Worm (Caenorhabditis elegans) whole organism, L1 larva: Measurements from ENCODE around the gene srg-27.

Experiments
- C04F5.9 ChIP-seq: sonication (generic microtip); optimal IDR thresholded peaks from 2 replicates; lab custom pipeline; 2016; ENCODE audit warnings: missing genetic modification characterization, missing compliant biosample characterization
- aha-1 ChIP-seq: fragments of 150-350 bp; optimal IDR thresholded peaks from 2 replicates; lab custom pipeline; 2014; ENCODE audit warnings: missing biosample characterization, missing genetic modification characterization
- ama-1 ChIP-seq: fragments of 150-350 bp; optimal IDR thresholded peaks from 2 replicates; lab custom pipeline; 2014
- ceh-63 ChIP-seq: fragments of 200-800 bp; sonication (Bioruptor generic); optimal IDR thresholded peaks from 2 replicates; lab custom pipeline; 2018; ENCODE audit warnings: mild to moderate bottlenecking, missing genetic modification characterization, missing compliant biosample characterization
- ceh-82 ChIP-seq, 3 experiments: fragments of 150-350 bp in 1 of 3; sonication (generic microtip) in 2 of 3; optimal IDR thresholded peaks; 2 replicates each; lab custom pipeline; 2014 to 2017; ENCODE audit warnings: missing biosample characterization in 3 of 3, missing genetic modification characterization in 3 of 3
- ces-1 ChIP-seq: fragments of 150-350 bp; optimal IDR thresholded peaks from 2 replicates; lab custom pipeline; 2014; ENCODE audit warnings: missing biosample characterization, missing genetic modification reagents, missing genetic modification characterization
- dpl-1 ChIP-seq, 3 experiments: fragments of 150-350 bp in 2 of 3; sonication (generic microtip) in 1 of 3; optimal IDR thresholded peaks; 2 replicates each; lab custom pipeline; 2014 to 2017; ENCODE audit warnings: missing biosample characterization in 3 of 3, missing genetic modification characterization in 3 of 3, missing genetic modification reagents in 3 of 3
- dsc-1 ChIP-seq: sonication (generic microtip); optimal IDR thresholded peaks from 2 replicates; lab custom pipeline; 2016; ENCODE audit warnings: mild to moderate bottlenecking, missing genetic modification characterization, missing compliant biosample characterization
- efl-3 ChIP-seq: fragments of 200-800 bp; sonication (Bioruptor generic); optimal IDR thresholded peaks from 2 replicates; lab custom pipeline; 2018; ENCODE audit warnings: mild to moderate bottlenecking, missing genetic modification characterization, missing compliant biosample characterization
- elt-3 ChIP-seq, 6 experiments: fragments of 150-350 bp in 1 of 6; sonication (generic microtip); optimal IDR thresholded peaks; 2 replicates each; lab custom pipeline; 2017 to 2018; ENCODE audit warnings: missing biosample characterization in 6 of 6, missing genetic modification characterization in 6 of 6, inconsistent platforms in 1 of 6
- ets-5 ChIP-seq: fragments of 200-800 bp; sonication (Bioruptor generic); IDR thresholded peaks from 2 replicates; pipeline ENCODE4 v1.3.6; 2022; ENCODE audit warnings: missing genetic modification characterization, missing compliant biosample characterization
- fkh-10 ChIP-seq: sonication (generic microtip); optimal IDR thresholded peaks from 2 replicates; lab custom pipeline; 2017; ENCODE audit warnings: missing biosample characterization, missing genetic modification reagents, missing genetic modification characterization
- fkh-4 ChIP-seq: sonication (generic microtip); optimal IDR thresholded peaks from 2 replicates; lab custom pipeline; 2016; ENCODE audit warnings: missing compliant biosample characterization, missing genetic modification characterization, borderline replicate concordance
- fkh-8 ChIP-seq: sonication (generic microtip); optimal IDR thresholded peaks from 2 replicates; lab custom pipeline; 2016; ENCODE audit warnings: mild to moderate bottlenecking, missing genetic modification characterization, missing compliant biosample characterization
- hlh-17 ChIP-seq: fragments of 200-800 bp; sonication (Bioruptor generic); optimal IDR thresholded peaks from 2 replicates; lab custom pipeline; 2018; ENCODE audit warnings: missing genetic modification characterization, mild to moderate bottlenecking, missing compliant biosample characterization, moderate library complexity, borderline replicate concordance
- hpl-2 ChIP-seq: fragments of 150-350 bp; optimal IDR thresholded peaks from 2 replicates; lab custom pipeline; 2014; ENCODE audit warnings: missing biosample characterization, missing genetic modification reagents, missing genetic modification characterization
- irx-1 ChIP-seq: sonication (generic microtip); optimal IDR thresholded peaks from 2 replicates; lab custom pipeline; 2016; ENCODE audit warnings: missing genetic modification characterization, missing compliant biosample characterization
- lin-13 ChIP-seq: fragments of 150-350 bp; optimal IDR thresholded peaks from 2 replicates; lab custom pipeline; 2014; ENCODE audit warnings: missing biosample characterization, missing genetic modification reagents, missing genetic modification characterization
- lin-14 ChIP-seq: fragments of 200-800 bp; sonication (Bioruptor generic); optimal IDR thresholded peaks from 2 replicates; lab custom pipeline; 2018; ENCODE audit warnings: mild to moderate bottlenecking, missing genetic modification characterization, moderate library complexity, missing compliant biosample characterization
- lin-35 ChIP-seq, 2 experiments: fragments of 150-350 bp; optimal IDR thresholded peaks; 2 replicates each; lab custom pipeline; 2014; ENCODE audit warnings: missing biosample characterization in 2 of 2, missing genetic modification characterization in 2 of 2, missing genetic modification reagents in 2 of 2
- lin-39 ChIP-seq: fragments of 150-350 bp; optimal IDR thresholded peaks from 2 replicates; lab custom pipeline; 2014; ENCODE audit warnings: missing biosample characterization, missing genetic modification reagents, missing genetic modification characterization
- mef-2 ChIP-seq: fragments of 150-350 bp; optimal IDR thresholded peaks from 2 replicates; lab custom pipeline; 2014; ENCODE audit warnings: missing biosample characterization, missing genetic modification characterization
- nhr-12 ChIP-seq: sonication (generic microtip); optimal IDR thresholded peaks from 2 replicates; lab custom pipeline; 2017; ENCODE audit warnings: missing biosample characterization, missing genetic modification characterization
- nhr-19 ChIP-seq: fragments of 200-800 bp; sonication (Bioruptor generic); conservative IDR thresholded peaks from 2 replicates; pipeline ENCODE4 v1.3.6; 2022; ENCODE audit warnings: missing genetic modification characterization, missing compliant biosample characterization
- nhr-47 ChIP-seq: sonication (generic microtip); optimal IDR thresholded peaks from 2 replicates; lab custom pipeline; 2016; ENCODE audit warnings: mild to moderate bottlenecking, missing genetic modification characterization, moderate library complexity, missing compliant biosample characterization
- nhr-71 ChIP-seq: sonication (generic microtip); optimal IDR thresholded peaks from 2 replicates; lab custom pipeline; 2016; ENCODE audit warnings: mild to moderate bottlenecking, missing genetic modification characterization, moderate library complexity, missing compliant biosample characterization
- nhr-85 ChIP-seq: sonication (generic microtip); peaks from one replicate; lab custom pipeline; 2016; ENCODE audit warnings: missing genetic modification characterization, inconsistent platforms, missing compliant biosample characterization
- nhr-90 ChIP-seq: sonication (generic microtip); optimal IDR thresholded peaks from 2 replicates; lab custom pipeline; 2016; ENCODE audit warnings: mild to moderate bottlenecking, missing genetic modification characterization, missing compliant biosample characterization; ENCODE audit not compliant: poor library complexity
- pqm-1 ChIP-seq: sonication (generic microtip); optimal IDR thresholded peaks from 3 replicates; lab custom pipeline; 2017; ENCODE audit warnings: missing biosample characterization, missing genetic modification characterization
- skn-1 ChIP-seq: fragments of 150-350 bp; optimal IDR thresholded peaks from 2 replicates; lab custom pipeline; 2014; ENCODE audit warnings: missing biosample characterization, missing genetic modification characterization
- snpc-4 ChIP-seq: fragments of 150-350 bp; optimal IDR thresholded peaks from 2 replicates; lab custom pipeline; 2014; ENCODE audit warnings: missing biosample characterization, missing genetic modification characterization
- snu-23 ChIP-seq: sonication (generic microtip); optimal IDR thresholded peaks from 2 replicates; lab custom pipeline; 2016; ENCODE audit warnings: missing genetic modification characterization, missing compliant biosample characterization
- sox-4 ChIP-seq: sonication (generic microtip); optimal IDR thresholded peaks from 2 replicates; lab custom pipeline; 2016; ENCODE audit warnings: missing genetic modification characterization, missing compliant biosample characterization
- swsn-7 ChIP-seq: sonication (generic microtip); optimal IDR thresholded peaks from 2 replicates; lab custom pipeline; 2016; ENCODE audit warnings: missing genetic modification characterization, missing compliant biosample characterization
- tbx-2 ChIP-seq: sonication (generic microtip); optimal IDR thresholded peaks from 2 replicates; lab custom pipeline; 2016; ENCODE audit warnings: missing genetic modification characterization, missing compliant biosample characterization
- unc-62 ChIP-seq: fragments of 150-350 bp; optimal IDR thresholded peaks from 2 replicates; lab custom pipeline; 2014; ENCODE audit warnings: missing biosample characterization, missing genetic modification reagents, missing genetic modification characterization
- xbp-1 ChIP-seq: sonication (generic microtip); optimal IDR thresholded peaks from 2 replicates; lab custom pipeline; 2016; ENCODE audit warnings: missing genetic modification characterization, missing compliant biosample characterization
- zip-4 ChIP-seq: fragments of 200-800 bp; sonication (Bioruptor generic); optimal IDR thresholded peaks from 2 replicates; lab custom pipeline; 2018; ENCODE audit warnings: mild to moderate bottlenecking, missing genetic modification characterization, moderate library complexity, missing compliant biosample characterization
- ztf-11 ChIP-seq, 2 experiments: sonication (generic microtip); optimal IDR thresholded peaks; 2 replicates each; lab custom pipeline; 2016 to 2017; ENCODE audit warnings: missing genetic modification characterization in 2 of 2, missing biosample characterization in 1 of 2, missing compliant biosample characterization in 1 of 2

srg-27 gene

DNA sequence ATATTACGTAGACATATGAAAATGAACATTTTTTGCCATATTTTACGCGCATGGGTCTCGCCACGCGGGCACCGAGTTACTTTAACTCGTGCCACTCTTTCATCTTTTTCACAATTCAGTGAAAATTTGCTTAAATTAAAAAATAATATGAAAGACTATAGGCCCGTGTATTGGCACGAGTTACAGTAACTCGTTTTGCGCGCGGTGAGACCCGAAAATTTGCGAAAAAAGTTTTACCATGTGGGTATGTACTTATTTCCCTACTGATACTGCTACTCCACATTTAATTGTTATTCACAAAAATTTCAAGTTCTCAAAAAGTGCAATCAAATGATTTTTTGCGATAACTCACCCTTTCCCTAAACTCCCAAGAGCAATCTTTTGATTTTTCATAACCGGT lies 41.9 kb upstream of the srg-27 start:
- TF ChIP-seq elt-3 (tag; optimal IDR thresholded peaks at IDR 0.05; lab: Kevin White, UChicago), result no peak
- no peak for TF ChIP-seq ceh-63 (GFP tag; lab: Kevin White, UChicago)
- no peak for TF ChIP-seq nhr-85 (tag; lab: Kevin White, UChicago)
- no peak for TF ChIP-seq aha-1 (tag; lab: Kevin White, UChicago)
- no peak for TF ChIP-seq nhr-90 (tag; lab: Kevin White, UChicago)
- no peak for TF ChIP-seq tbx-2
- TF ChIP-seq snpc-4 (tag; lab: Kevin White, UChicago), result no peak
- TF ChIP-seq ets-5 (GFP tag; lab: Robert Waterston, UW), result no peak
- no peak for TF ChIP-seq C04F5.9
- TF ChIP-seq nhr-12 (tag; lab: Kevin White, UChicago), result no peak
- no peak for TF ChIP-seq nhr-19 (GFP tag; lab: Robert Waterston, UW)
- TF ChIP-seq zip-4 (GFP tag; lab: Kevin White, UChicago), result no peak
- TF ChIP-seq lin-14 (GFP tag; lab: Kevin White, UChicago), result no peak
- no peak for TF ChIP-seq nhr-71 (tag; lab: Kevin White, UChicago)
- no peak for TF ChIP-seq hlh-17 (GFP tag; lab: Kevin White, UChicago)
- no peak for TF ChIP-seq pqm-1 (tag; lab: Kevin White, UChicago)
- no peak for TF ChIP-seq ces-1
- TF ChIP-seq irx-1, result no peak
- TF ChIP-seq, all 84 proteins: peak for 0

DNA sequence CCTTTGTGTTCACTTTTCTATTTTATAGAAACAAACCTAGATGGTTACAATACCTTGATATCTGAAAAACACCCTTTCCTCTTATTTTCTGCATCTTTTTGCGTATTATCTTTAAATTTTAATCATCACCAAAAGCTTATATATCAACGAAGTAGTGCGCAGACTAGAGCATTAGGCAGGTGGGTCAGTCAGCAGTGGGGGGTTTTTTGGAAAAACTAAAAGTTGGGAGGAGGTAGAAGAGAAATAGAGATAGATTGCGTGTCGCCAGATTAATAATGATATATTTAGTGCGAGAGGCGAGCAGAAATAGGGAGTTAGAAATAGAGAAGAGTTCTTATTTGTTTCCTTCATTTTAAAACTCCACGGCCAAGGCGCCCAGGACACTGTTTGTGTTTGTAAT lies 38.4 kb upstream of the srg-27 start:
- TF ChIP-seq fkh-8 (tag; lab: Kevin White, UChicago) (peak; percentile 59), tbx-2 (no peak), xbp-1 (no peak), sox-4 (no peak), ets-5 (GFP tag; lab: Robert Waterston, UW) (no peak), unc-62 (GFP tag; lab: Kevin White, UChicago) (no peak), fkh-10 (GFP tag; lab: Kevin White, UChicago) (no peak), nhr-19 (GFP tag; lab: Robert Waterston, UW) (no peak), dsc-1 (tag; lab: Kevin White, UChicago) (peak; percentile 27), ceh-63 (GFP tag; lab: Kevin White, UChicago) (no peak)
- TF ChIP-seq, all 84 proteins: peak for 2

DNA sequence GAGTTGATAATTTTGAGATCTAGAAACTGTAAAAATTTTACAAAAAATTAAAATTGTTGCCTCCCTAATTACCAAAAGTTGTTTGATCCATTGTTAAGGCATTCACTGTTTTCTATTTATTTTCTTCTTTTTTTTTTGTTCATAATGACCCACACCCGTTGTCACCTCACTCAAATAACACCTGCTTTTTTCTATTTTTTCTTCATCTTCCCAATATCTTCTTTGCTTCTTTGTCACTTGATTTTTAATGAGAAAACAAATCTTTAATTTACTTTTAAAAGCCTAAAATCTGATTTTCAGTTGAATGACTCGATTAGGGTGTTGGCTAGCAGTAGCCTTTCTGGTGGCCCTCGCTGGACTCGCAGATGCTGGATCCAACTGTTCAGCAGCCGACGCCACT lies 36.2 kb upstream of the srg-27 start, which contains the start of gene ncx-2:
ncx-2 (plus strand) TSS at position 301 of the 400 bp plus-strand sequence.
- TF ChIP-seq snu-23 (GFP tag; lab: Kevin White, UChicago), result no peak
- no peak for TF ChIP-seq efl-3 (GFP tag; lab: Kevin White, UChicago)
- TF ChIP-seq lin-35 (GFP tag; optimal IDR thresholded peaks at IDR 0.05; lab: Kevin White, UChicago), result no peak
- no peak for TF ChIP-seq nhr-47 (tag; lab: Kevin White, UChicago)
- no peak for TF ChIP-seq hpl-2 (GFP tag; lab: Kevin White, UChicago)
- no peak for TF ChIP-seq mef-2 (tag; lab: Kevin White, UChicago)
- TF ChIP-seq lin-13 (GFP tag; lab: Kevin White, UChicago), result no peak
- TF ChIP-seq ceh-82 (tag; optimal IDR thresholded peaks at IDR 0.05; lab: Kevin White, UChicago), result no peak
- TF ChIP-seq sox-4, result no peak
- no peak for TF ChIP-seq lin-14 (GFP tag; lab: Kevin White, UChicago)
- no peak for TF ChIP-seq dpl-1 (GFP tag; optimal IDR thresholded peaks at IDR 0.05; lab: Kevin White, UChicago)
- TF ChIP-seq skn-1 (tag; lab: Kevin White, UChicago), result no peak
- TF ChIP-seq lin-39, result no peak
- TF ChIP-seq swsn-7 (tag; lab: Kevin White, UChicago), result no peak

DNA sequence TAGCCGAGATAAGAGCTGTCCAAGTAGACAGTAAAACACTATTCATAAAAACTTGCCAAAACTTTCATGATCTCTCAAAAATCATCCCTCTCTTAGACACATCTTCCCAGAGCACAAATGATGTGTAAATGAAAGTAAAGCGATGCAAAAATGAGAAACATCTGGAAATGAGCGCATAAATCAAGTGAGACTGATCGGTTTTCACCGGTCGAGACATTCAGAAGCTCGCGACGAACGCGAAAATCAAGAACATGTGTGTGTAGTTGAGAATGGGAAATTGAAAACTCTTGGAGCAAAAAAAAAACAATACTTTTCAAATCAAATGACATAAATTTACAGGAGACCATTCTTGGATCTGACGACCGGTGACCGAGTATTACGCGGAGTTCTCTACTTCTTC lies 35.2 kb upstream of the srg-27 start:
- TF ChIP-seq fkh-4 (tag; lab: Kevin White, UChicago) (peak; percentile 93), dsc-1 (tag; lab: Kevin White, UChicago) (peak; percentile 97), ama-1 (lab: Kevin White, UChicago) (no peak), ztf-11 (tag; optimal IDR thresholded peaks at IDR 0.05; lab: Kevin White, UChicago) (no peak)
